Fruit fly (Drosophila melanogaster) whole organism, embryonic: Measurements from ENCODE around the gene Cep290.

Source experiments
- CG8478 ChIP-seq: fragments of >200 bp; optimal IDR thresholded peaks from 2 replicates; lab custom pipeline; 2018
- mirr ChIP-seq: fragments of 200-800 bp; sonication (Bioruptor generic); optimal IDR thresholded peaks from 3 replicates; lab custom pipeline; 2018; ENCODE audit warnings: missing biosample characterization, mild to moderate bottlenecking, missing genetic modification characterization

- TF ChIP-seq CG8478 (lab: Kevin White, UChicago) (no peak), mirr (no peak)
Measured at dm6 chr3L:818438-819138, 25.1 kb upstream of the Cep290 start.
